Fruit fly (Drosophila melanogaster) whole organism, prepupa: Measurements from ENCODE around the gene Tgt.

Experiments used
- Blimp-1 ChIP-seq: fragments of 200-800 bp; sonication (Bioruptor generic); optimal IDR thresholded peaks from 3 replicates; lab custom pipeline; 2017; ENCODE audit warnings: missing biosample characterization, missing genetic modification characterization, mild to moderate bottlenecking, moderate library complexity, missing genetic modification reagents
- CG10669 ChIP-seq: fragments of 200-800 bp; sonication (Bioruptor generic); optimal IDR thresholded peaks from 3 replicates; lab custom pipeline; 2018; ENCODE audit warnings: missing biosample characterization, mild to moderate bottlenecking, missing genetic modification characterization, moderate library complexity
- CG11294 ChIP-seq: fragments of 200-800 bp; sonication (Bioruptor generic); IDR thresholded peaks from 2 replicates; pipeline ENCODE4 v1.3.6; 2022; ENCODE audit warnings: missing biosample characterization, missing genetic modification characterization
- CG11762 ChIP-seq: fragments of 200-800 bp; sonication (Bioruptor generic); optimal IDR thresholded peaks from 3 replicates; lab custom pipeline; 2016; ENCODE audit warnings: missing biosample characterization, missing genetic modification characterization; ENCODE audit not compliant: insufficient read depth
- CG11902 ChIP-seq: fragments of 200-800 bp; sonication (Bioruptor generic); optimal IDR thresholded peaks from 3 replicates; lab custom pipeline; 2016; ENCODE audit warnings: missing biosample characterization, missing genetic modification characterization
- CG16779 ChIP-seq: fragments of 200-800 bp; sonication (Bioruptor generic); optimal IDR thresholded peaks from 3 replicates; lab custom pipeline; 2017; ENCODE audit warnings: missing biosample characterization, mild to moderate bottlenecking, missing genetic modification characterization
- CG3032 ChIP-seq: fragments of 200-800 bp; optimal IDR thresholded peaks from 2 replicates; lab custom pipeline; 2019; ENCODE audit warnings: missing biosample characterization, mild to moderate bottlenecking, missing genetic modification characterization, moderate library complexity
- CG32006 ChIP-seq: fragments of 200-800 bp; sonication (Bioruptor generic); optimal IDR thresholded peaks from 3 replicates; lab custom pipeline; 2017; ENCODE audit warnings: missing biosample characterization, mild to moderate bottlenecking, missing genetic modification characterization
- CG34406 ChIP-seq: fragments of 200-800 bp; sonication (Bioruptor generic); optimal IDR thresholded peaks from 3 replicates; lab custom pipeline; 2016; ENCODE audit warnings: missing biosample characterization, missing genetic modification characterization
- CG4318 ChIP-seq: fragments of 200-800 bp; sonication (Bioruptor generic); optimal IDR thresholded peaks from 3 replicates; lab custom pipeline; 2017; ENCODE audit warnings: missing biosample characterization, mild to moderate bottlenecking, missing genetic modification characterization
- CG6163 ChIP-seq: fragments of 200-800 bp; sonication (Bioruptor generic); IDR thresholded peaks from 3 replicates; pipeline ENCODE4 v1.3.6; 2022; ENCODE audit warnings: missing biosample characterization, missing genetic modification characterization
- CG6276 ChIP-seq: fragments of 200-800 bp; sonication (Bioruptor generic); optimal IDR thresholded peaks from 2 replicates; lab custom pipeline; 2017; ENCODE audit warnings: missing biosample characterization, mild to moderate bottlenecking, missing genetic modification characterization
- CG6792 ChIP-seq: fragments of 200-800 bp; sonication (Bioruptor generic); optimal IDR thresholded peaks from 3 replicates; lab custom pipeline; 2016; ENCODE audit warnings: missing biosample characterization, missing genetic modification characterization
- CG6854 ChIP-seq: fragments of 200-800 bp; sonication (Bioruptor generic); optimal IDR thresholded peaks from 2 replicates; lab custom pipeline; 2017; ENCODE audit warnings: missing biosample characterization, mild to moderate bottlenecking, missing genetic modification characterization
- CG7368 ChIP-seq: fragments of 200-800 bp; sonication (Bioruptor generic); optimal IDR thresholded peaks from 3 replicates; lab custom pipeline; 2016; ENCODE audit warnings: missing biosample characterization, missing genetic modification characterization
- CG8119 ChIP-seq: fragments of 200-800 bp; sonication (Bioruptor generic); IDR thresholded peaks from 3 replicates; pipeline ENCODE4 v1.3.6; 2022; ENCODE audit warnings: missing biosample characterization, missing genetic modification characterization
- CG8319 ChIP-seq: fragments of 200-800 bp; sonication (Bioruptor generic); optimal IDR thresholded peaks from 3 replicates; lab custom pipeline; 2016; ENCODE audit warnings: missing biosample characterization, missing genetic modification characterization
- CG9139 ChIP-seq: fragments of 200-800 bp; sonication (Bioruptor generic); optimal IDR thresholded peaks from 3 replicates; lab custom pipeline; 2017; ENCODE audit warnings: missing biosample characterization, mild to moderate bottlenecking, missing genetic modification characterization
- Eip75B ChIP-seq: fragments of 200-800 bp; sonication (Bioruptor generic); optimal IDR thresholded peaks from 3 replicates; lab custom pipeline; 2016; ENCODE audit warnings: missing biosample characterization, missing genetic modification characterization
- Eip93F ChIP-seq: fragments of 200-800 bp; sonication (Bioruptor generic); optimal IDR thresholded peaks from 2 replicates; lab custom pipeline; 2016; ENCODE audit warnings: missing biosample characterization, mild to moderate bottlenecking, missing genetic modification characterization
- Ets21C ChIP-seq: fragments of 200-800 bp; sonication (Bioruptor generic); optimal IDR thresholded peaks from 3 replicates; lab custom pipeline; 2016; ENCODE audit warnings: missing biosample characterization, missing genetic modification characterization
- Ets96B ChIP-seq: fragments of 200-800 bp; optimal IDR thresholded peaks from 2 replicates; lab custom pipeline; 2019; ENCODE audit warnings: missing biosample characterization, mild to moderate bottlenecking, missing genetic modification characterization, moderate library complexity
- Gug ChIP-seq: fragments of 200-800 bp; sonication (Bioruptor generic); IDR thresholded peaks from 2 replicates; pipeline ENCODE4 v1.3.6; 2022; ENCODE audit warnings: missing biosample characterization, missing genetic modification characterization
- Hr4 ChIP-seq: fragments of 200-800 bp; sonication (Bioruptor generic); optimal IDR thresholded peaks from 3 replicates; lab custom pipeline; 2016; ENCODE audit warnings: missing biosample characterization, missing genetic modification characterization
- Lpt ChIP-seq: fragments of 200-800 bp; sonication (Bioruptor generic); optimal IDR thresholded peaks from 3 replicates; lab custom pipeline; 2016; ENCODE audit warnings: missing biosample characterization, missing genetic modification characterization
- Met ChIP-seq: fragments of 200-800 bp; sonication (Bioruptor generic); optimal IDR thresholded peaks from 3 replicates; lab custom pipeline; 2016; ENCODE audit warnings: missing biosample characterization, missing genetic modification characterization
- Smox ChIP-seq: fragments of 200-800 bp; sonication (Bioruptor generic); optimal IDR thresholded peaks from 3 replicates; lab custom pipeline; 2016; ENCODE audit warnings: missing biosample characterization, missing genetic modification characterization
- Sox102F ChIP-seq: fragments of 200-800 bp; sonication (Bioruptor generic); optimal IDR thresholded peaks from 2 replicates; lab custom pipeline; 2016; ENCODE audit warnings: missing biosample characterization, mild to moderate bottlenecking, missing genetic modification characterization
- Sox14 ChIP-seq: fragments of 200-800 bp; sonication (Bioruptor generic); optimal IDR thresholded peaks from 3 replicates; lab custom pipeline; 2016; ENCODE audit warnings: missing biosample characterization, missing genetic modification characterization
- Sox15 ChIP-seq: fragments of 200-800 bp; sonication (Bioruptor generic); optimal IDR thresholded peaks from 3 replicates; lab custom pipeline; 2016; ENCODE audit warnings: missing biosample characterization, missing genetic modification characterization
- acj6 ChIP-seq: fragments of 200-800 bp; sonication (Bioruptor generic); optimal IDR thresholded peaks from 3 replicates; lab custom pipeline; 2016; ENCODE audit warnings: missing biosample characterization, missing genetic modification characterization
- cyc ChIP-seq: fragments of 200-800 bp; sonication (Bioruptor generic); optimal IDR thresholded peaks from 3 replicates; lab custom pipeline; 2016; ENCODE audit warnings: missing biosample characterization, missing genetic modification characterization
- dac ChIP-seq: fragments of 200-800 bp; sonication (Bioruptor generic); optimal IDR thresholded peaks from 2 replicates; lab custom pipeline; 2017; ENCODE audit warnings: missing biosample characterization, mild to moderate bottlenecking, missing genetic modification characterization
- dsx ChIP-seq: fragments of 200-800 bp; optimal IDR thresholded peaks from 3 replicates; lab custom pipeline; 2019; ENCODE audit warnings: missing biosample characterization, mild to moderate bottlenecking, missing genetic modification characterization, moderate library complexity; ENCODE audit not compliant: poor library complexity, severe bottlenecking
- eg ChIP-seq: fragments of 200-800 bp; sonication (Bioruptor generic); IDR thresholded peaks from 3 replicates; pipeline ENCODE4 v1.3.6; 2022; ENCODE audit warnings: missing biosample characterization, missing genetic modification characterization
- fd59A ChIP-seq: fragments of 200-800 bp; sonication (Bioruptor generic); optimal IDR thresholded peaks from 2 replicates; lab custom pipeline; 2017; ENCODE audit warnings: missing biosample characterization, mild to moderate bottlenecking, missing genetic modification characterization, missing genetic modification reagents
- fkh ChIP-seq: fragments of 200-800 bp; sonication (Bioruptor generic); optimal IDR thresholded peaks from 3 replicates; lab custom pipeline; 2017; ENCODE audit warnings: missing biosample characterization, mild to moderate bottlenecking, missing genetic modification characterization, moderate library complexity
- net ChIP-seq: fragments of 200-800 bp; sonication (Bioruptor generic); optimal IDR thresholded peaks from 3 replicates; lab custom pipeline; 2016; ENCODE audit warnings: missing biosample characterization, missing genetic modification characterization
- pdm3 ChIP-seq: fragments of 200-800 bp; sonication (Bioruptor generic); optimal IDR thresholded peaks from 3 replicates; lab custom pipeline; 2016; ENCODE audit warnings: missing biosample characterization, missing genetic modification characterization
- salr ChIP-seq, 2 experiments: fragments of 200-800 bp; sonication (Bioruptor generic); optimal IDR thresholded peaks; 3 replicates each; lab custom pipeline; 2016 to 2018; ENCODE audit warnings: missing biosample characterization in 2 of 2, missing genetic modification characterization in 2 of 2, mild to moderate bottlenecking in 1 of 2
- svp ChIP-seq: fragments of 200-800 bp; sonication (Bioruptor generic); peaks from one replicate; lab custom pipeline; 2016; ENCODE audit warnings: missing biosample characterization, missing genetic modification characterization
- vri ChIP-seq: fragments of 200-800 bp; sonication (Bioruptor generic); optimal IDR thresholded peaks from 3 replicates; lab custom pipeline; 2016; ENCODE audit warnings: missing biosample characterization, mild to moderate bottlenecking, missing genetic modification characterization

The Tgt gene

DNA sequence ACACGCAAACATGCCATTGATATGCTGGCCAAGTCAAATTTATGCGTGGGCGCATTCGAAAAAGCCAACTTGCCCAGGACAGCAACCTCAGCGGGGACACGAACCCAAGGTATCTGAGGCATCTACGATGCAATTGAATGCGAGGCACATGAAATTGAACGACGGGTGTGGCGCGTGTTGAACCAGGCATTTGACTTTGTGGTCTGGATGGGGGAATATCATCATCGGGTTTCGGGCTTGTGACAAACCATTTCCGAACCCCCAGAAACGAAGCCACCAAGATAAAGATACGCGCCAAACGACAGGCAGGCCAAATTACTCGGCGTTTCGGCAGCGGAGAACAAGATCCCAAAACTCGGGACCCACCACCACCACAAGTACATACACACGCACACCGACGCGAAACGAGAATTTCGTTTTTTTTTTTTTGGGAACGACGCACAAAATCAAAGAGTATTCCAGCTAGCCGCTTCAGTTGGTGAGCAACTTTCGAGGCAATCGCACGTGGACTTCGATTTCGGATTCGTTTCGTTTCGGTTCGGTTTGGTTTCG is 41.1 kb upstream of the Tgt start, which contains the start of gene MFS3 (continued):
- TF ChIP-seq acj6 (GFP tag; lab: Kevin White, UChicago) = no peak
- no peak for TF ChIP-seq cyc (GFP tag; lab: Kevin White, UChicago)
- TF ChIP-seq CG9139 = no peak
- TF ChIP-seq CG6792 (GFP tag; lab: Kevin White, UChicago) = no peak
- no peak for TF ChIP-seq CG4318 (GFP tag; lab: Kevin White, UChicago)
- no peak for TF ChIP-seq CG8119 (GFP tag; lab: Robert Waterston, UW)
- TF ChIP-seq Gug (GFP tag; lab: Robert Waterston, UW) = no peak
- TF ChIP-seq dsx = no peak
- no peak for TF ChIP-seq CG8319
- peak; percentile 58 for TF ChIP-seq CG6854 (GFP tag; lab: Kevin White, UChicago)
- no peak for TF ChIP-seq CG10669 (GFP tag; lab: Kevin White, UChicago)
- TF ChIP-seq CG7368 (GFP tag; lab: Kevin White, UChicago) = no peak
- TF ChIP-seq dac (GFP tag; lab: Kevin White, UChicago) = no peak
- TF ChIP-seq, all 60 proteins: peak for 14

DNA sequence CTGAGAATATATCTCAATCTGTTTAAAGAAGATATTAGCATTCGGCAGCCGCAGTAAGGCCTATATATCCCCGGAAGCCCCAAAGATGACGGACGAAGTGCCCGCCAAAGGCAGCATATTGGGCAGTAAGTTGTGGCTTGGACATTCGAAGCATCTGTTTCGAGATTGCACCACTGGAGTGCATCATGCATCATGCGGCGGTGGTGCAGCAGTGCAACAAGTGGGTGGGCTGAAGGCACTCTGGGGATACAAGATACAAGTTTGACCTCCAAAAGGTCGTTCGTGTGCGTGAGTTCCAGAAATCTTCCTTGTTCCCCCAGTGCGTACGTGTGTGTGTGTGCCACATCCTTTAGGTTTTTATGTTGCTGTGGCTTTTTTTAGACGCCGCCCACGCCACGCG is 40.6 kb upstream of the Tgt start:
- no peak for TF ChIP-seq fkh (GFP tag; lab: Kevin White, UChicago)
- no peak for TF ChIP-seq CG10669 (GFP tag; lab: Kevin White, UChicago)
- no peak for TF ChIP-seq fd59A
- no peak for TF ChIP-seq CG34406 (GFP tag; lab: Kevin White, UChicago)
- no peak for TF ChIP-seq Sox14 (GFP tag; lab: Kevin White, UChicago)
- TF ChIP-seq eg (GFP tag; lab: Robert Waterston, UW) = no peak
- no peak for TF ChIP-seq vri (GFP tag; lab: Kevin White, UChicago)
- TF ChIP-seq salr (GFP tag; optimal IDR thresholded peaks at IDR 0.05; lab: Kevin White, UChicago) = no peak
- TF ChIP-seq CG4318 (GFP tag; lab: Kevin White, UChicago) = no peak
- TF ChIP-seq CG6163 = no peak
- TF ChIP-seq cyc (GFP tag; lab: Kevin White, UChicago) = no peak

DNA sequence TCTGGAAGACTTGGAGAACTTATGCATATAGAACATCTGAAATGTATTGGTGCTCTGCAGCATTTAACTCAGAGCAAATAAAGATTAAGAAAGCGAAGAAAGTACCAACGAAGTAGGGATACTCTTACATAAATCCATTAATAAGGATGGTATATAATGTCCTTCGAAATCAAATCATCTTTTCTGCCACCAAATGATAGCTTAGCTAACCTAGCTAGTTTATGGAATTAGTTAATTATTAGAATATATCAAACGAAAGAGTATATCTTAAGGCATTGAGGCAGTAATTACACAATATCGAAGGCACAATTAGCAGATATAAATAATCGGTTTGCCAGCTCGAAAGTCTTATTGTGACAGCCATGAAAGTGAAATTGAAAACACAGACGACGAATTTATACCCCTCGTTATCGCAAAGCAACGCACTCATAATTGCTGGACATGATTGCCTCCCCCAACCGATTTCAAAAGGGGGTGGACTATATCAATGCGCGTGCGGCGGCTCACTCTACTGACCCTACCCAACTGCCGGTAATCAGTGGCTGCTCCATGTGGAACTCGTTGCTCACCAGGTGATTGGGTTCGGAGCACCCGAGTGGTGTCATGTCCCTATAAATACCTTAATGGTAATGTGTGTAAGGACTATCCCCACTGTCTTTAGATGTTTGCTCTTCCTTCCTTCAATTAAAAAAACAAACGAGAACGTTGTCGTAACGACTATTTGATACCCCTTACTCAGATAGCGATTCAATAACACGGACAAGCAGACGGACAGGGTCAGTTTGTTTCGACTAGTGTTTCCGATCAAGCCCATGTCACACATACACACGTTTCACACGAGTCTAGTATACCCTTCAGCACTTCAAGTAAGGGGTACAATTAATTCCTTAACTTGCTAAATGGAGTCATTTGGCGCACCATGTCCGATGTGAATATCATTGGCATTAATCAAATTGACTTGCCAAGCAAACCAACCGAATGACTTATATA is 39.2 kb upstream of the Tgt start:
- TF ChIP-seq CG16779 (tag; lab: Kevin White, UChicago) (no peak), Ets21C (GFP tag; lab: Kevin White, UChicago) (peak; percentile 89), Lpt (peak; percentile 13), Eip75B (GFP tag; lab: Kevin White, UChicago) (peak; percentile 81), dac (GFP tag; lab: Kevin White, UChicago) (no peak), Hr4 (GFP tag; lab: Kevin White, UChicago) (no peak), CG11762 (peak; percentile 49), Met (peak; percentile 92), Sox14 (GFP tag; lab: Kevin White, UChicago) (peak; percentile 87), CG7368 (GFP tag; lab: Kevin White, UChicago) (peak; percentile 60), pdm3 (GFP tag; lab: Kevin White, UChicago) (peak; percentile 83), CG6276 (GFP tag; lab: Kevin White, UChicago) (no peak), fkh (GFP tag; lab: Kevin White, UChicago) (no peak), cyc (GFP tag; lab: Kevin White, UChicago) (peak; percentile 91), Smox (GFP tag; lab: Kevin White, UChicago) (peak; percentile 89), vri (GFP tag; lab: Kevin White, UChicago) (peak; percentile 99), svp (GFP tag; lab: Kevin White, UChicago) (peak; percentile 95), CG6792 (GFP tag; lab: Kevin White, UChicago) (peak; percentile 74), Eip93F (GFP tag; lab: Kevin White, UChicago) (peak; percentile 93), net (GFP tag; lab: Kevin White, UChicago) (peak; percentile 55), CG8119 (GFP tag; lab: Robert Waterston, UW) (peak; percentile 64), CG8319 (peak; percentile 58), Ets96B (tag; lab: Kevin White, UChicago) (peak; percentile 68), CG32006 (GFP tag; lab: Kevin White, UChicago) (peak; percentile 61), Sox102F (GFP tag; lab: Kevin White, UChicago) (peak; percentile 91), Gug (GFP tag; lab: Robert Waterston, UW) (no peak), CG11902 (GFP tag; lab: Kevin White, UChicago) (peak; percentile 65), CG9139 (no peak), acj6 (GFP tag; lab: Kevin White, UChicago) (peak; percentile 79), Sox15 (GFP tag; lab: Kevin White, UChicago) (peak; percentile 49), Blimp-1 (GFP tag; lab: Kevin White, UChicago) (peak; percentile 84), CG11294 (GFP tag; lab: Robert Waterston, UW) (peak; percentile 32; the same call in 1 of the 2 replicates), fd59A (peak; percentile 45), CG3032 (peak; percentile 69)
